Worm (Caenorhabditis elegans) whole organism, L1 larva: ENCODE data around the gene tpi-1.
A peak's percentile ranks its signal among the peaks of the same experiment; 100 is the strongest.

Source experiments
- C16A3.4 ChIP-seq: fragments of 150-350 bp; optimal IDR thresholded peaks from 2 replicates; lab custom pipeline; 2014; ENCODE audit warnings: missing biosample characterization, missing genetic modification characterization
- F16B12.6 ChIP-seq: fragments of 150-350 bp; optimal IDR thresholded peaks from 2 replicates; lab custom pipeline; 2014; ENCODE audit warnings: missing biosample characterization, missing genetic modification characterization
- Y116A8C.19 ChIP-seq: sonication (generic microtip); optimal IDR thresholded peaks from 2 replicates; lab custom pipeline; 2016; ENCODE audit warnings: missing compliant biosample characterization, missing genetic modification characterization, borderline replicate concordance
- aha-1 ChIP-seq: fragments of 150-350 bp; optimal IDR thresholded peaks from 2 replicates; lab custom pipeline; 2014; ENCODE audit warnings: missing biosample characterization, missing genetic modification characterization
- alr-1 ChIP-seq: fragments of 200-800 bp; sonication (Bioruptor generic); optimal IDR thresholded peaks from 2 replicates; lab custom pipeline; 2018; ENCODE audit warnings: borderline replicate concordance, mild to moderate bottlenecking, missing genetic modification characterization, missing compliant biosample characterization
- aly-2 ChIP-seq: fragments of 150-350 bp; optimal IDR thresholded peaks from 2 replicates; lab custom pipeline; 2014; ENCODE audit warnings: missing biosample characterization, missing genetic modification characterization
- ama-1 ChIP-seq: fragments of 150-350 bp; optimal IDR thresholded peaks from 2 replicates; lab custom pipeline; 2014
- ceh-63 ChIP-seq: fragments of 200-800 bp; sonication (Bioruptor generic); optimal IDR thresholded peaks from 2 replicates; lab custom pipeline; 2018; ENCODE audit warnings: mild to moderate bottlenecking, missing genetic modification characterization, missing compliant biosample characterization
- ceh-8 ChIP-seq: fragments of 200-800 bp; sonication (Bioruptor generic); optimal IDR thresholded peaks from 2 replicates; lab custom pipeline; 2018; ENCODE audit warnings: mild to moderate bottlenecking, missing genetic modification characterization, moderate library complexity, missing compliant biosample characterization
- ceh-88 ChIP-seq: fragments of 200-800 bp; sonication (Bioruptor generic); IDR thresholded peaks from 2 replicates; pipeline ENCODE4 v1.3.6; 2022; ENCODE audit warnings: missing genetic modification characterization, missing compliant biosample characterization
- ces-1 ChIP-seq: fragments of 150-350 bp; optimal IDR thresholded peaks from 2 replicates; lab custom pipeline; 2014; ENCODE audit warnings: missing biosample characterization, missing genetic modification reagents, missing genetic modification characterization
- dsc-1 ChIP-seq: sonication (generic microtip); optimal IDR thresholded peaks from 2 replicates; lab custom pipeline; 2016; ENCODE audit warnings: mild to moderate bottlenecking, missing genetic modification characterization, missing compliant biosample characterization
- efl-1 ChIP-seq, 4 experiments: fragments of 150-350 bp; optimal IDR thresholded peaks in 3 of 4; peaks in 1 of 4; 1 replicate in 1 of 4; 2 replicates in 3 of 4; lab custom pipeline; 2014; ENCODE audit warnings: missing biosample characterization in 2 of 4, missing genetic modification characterization in 2 of 4, missing genetic modification reagents in 2 of 4
- efl-3 ChIP-seq: fragments of 200-800 bp; sonication (Bioruptor generic); optimal IDR thresholded peaks from 2 replicates; lab custom pipeline; 2018; ENCODE audit warnings: mild to moderate bottlenecking, missing genetic modification characterization, missing compliant biosample characterization
- egl-13 ChIP-seq: sonication (generic microtip); optimal IDR thresholded peaks from 2 replicates; lab custom pipeline; 2016; ENCODE audit warnings: missing genotype, missing genetic modification reagents, missing genetic modification characterization, missing compliant biosample characterization
- egl-27 ChIP-seq, 2 experiments: fragments of 150-350 bp in 1 of 2; sonication (generic microtip); optimal IDR thresholded peaks; 3 replicates each; lab custom pipeline; 2017 to 2018; ENCODE audit warnings: missing biosample characterization in 2 of 2, missing genetic modification characterization in 2 of 2, missing genetic modification reagents in 2 of 2
- fkh-10 ChIP-seq: sonication (generic microtip); optimal IDR thresholded peaks from 2 replicates; lab custom pipeline; 2017; ENCODE audit warnings: missing biosample characterization, missing genetic modification reagents, missing genetic modification characterization
- fkh-4 ChIP-seq: sonication (generic microtip); optimal IDR thresholded peaks from 2 replicates; lab custom pipeline; 2016; ENCODE audit warnings: missing compliant biosample characterization, missing genetic modification characterization, borderline replicate concordance
- fkh-8 ChIP-seq: sonication (generic microtip); optimal IDR thresholded peaks from 2 replicates; lab custom pipeline; 2016; ENCODE audit warnings: mild to moderate bottlenecking, missing genetic modification characterization, missing compliant biosample characterization
- fos-1 ChIP-seq: fragments of 150-350 bp; optimal IDR thresholded peaks from 2 replicates; lab custom pipeline; 2014; ENCODE audit warnings: missing biosample characterization, missing genetic modification characterization
- grh-1 ChIP-seq: fragments of 200-800 bp; sonication (Bioruptor generic); IDR thresholded peaks from 2 replicates; pipeline ENCODE4 v1.3.6; 2022; ENCODE audit warnings: missing genetic modification reagents, missing genetic modification characterization, missing compliant biosample characterization
- hlh-4 ChIP-seq: sonication (generic microtip); optimal IDR thresholded peaks from 2 replicates; lab custom pipeline; 2016; ENCODE audit warnings: mild to moderate bottlenecking, missing genetic modification characterization, missing compliant biosample characterization
- irx-1 ChIP-seq: sonication (generic microtip); optimal IDR thresholded peaks from 2 replicates; lab custom pipeline; 2016; ENCODE audit warnings: missing genetic modification characterization, missing compliant biosample characterization
- jun-1 ChIP-seq: fragments of 150-350 bp; optimal IDR thresholded peaks from 2 replicates; lab custom pipeline; 2014; ENCODE audit warnings: missing biosample characterization, missing genetic modification reagents, missing genetic modification characterization
- lin-13 ChIP-seq: fragments of 150-350 bp; optimal IDR thresholded peaks from 2 replicates; lab custom pipeline; 2014; ENCODE audit warnings: missing biosample characterization, missing genetic modification reagents, missing genetic modification characterization
- lin-15B ChIP-seq: fragments of 150-350 bp; sonication (generic microtip); optimal IDR thresholded peaks from 3 replicates; lab custom pipeline; 2014; ENCODE audit warnings: missing biosample characterization, missing genetic modification characterization
- lin-39 ChIP-seq: fragments of 150-350 bp; optimal IDR thresholded peaks from 2 replicates; lab custom pipeline; 2014; ENCODE audit warnings: missing biosample characterization, missing genetic modification reagents, missing genetic modification characterization
- lsy-2 ChIP-seq, 2 experiments: fragments of 150-350 bp; optimal IDR thresholded peaks; 2 replicates each; lab custom pipeline; 2014; ENCODE audit warnings: missing biosample characterization in 2 of 2, missing genetic modification characterization in 2 of 2
- mab-9 ChIP-seq: fragments of 200-800 bp; sonication (Bioruptor generic); IDR thresholded peaks from 2 replicates; pipeline ENCODE4 v1.3.6; 2022; ENCODE audit warnings: missing genetic modification reagents, missing genetic modification characterization, missing compliant biosample characterization
- mdl-1 ChIP-seq, 2 experiments: fragments of 150-350 bp; optimal IDR thresholded peaks; 2 replicates each; lab custom pipeline; 2014 to 2017; ENCODE audit warnings: missing biosample characterization in 2 of 2, missing genetic modification characterization in 2 of 2, inconsistent platforms in 1 of 2
- mef-2 ChIP-seq: fragments of 150-350 bp; optimal IDR thresholded peaks from 2 replicates; lab custom pipeline; 2014; ENCODE audit warnings: missing biosample characterization, missing genetic modification characterization
- mep-1 ChIP-seq: fragments of 150-350 bp; optimal IDR thresholded peaks from 2 replicates; lab custom pipeline; 2014; ENCODE audit warnings: missing biosample characterization, missing genetic modification characterization
- nhr-19 ChIP-seq: fragments of 200-800 bp; sonication (Bioruptor generic); conservative IDR thresholded peaks from 2 replicates; pipeline ENCODE4 v1.3.6; 2022; ENCODE audit warnings: missing genetic modification characterization, missing compliant biosample characterization
- nhr-71 ChIP-seq: sonication (generic microtip); optimal IDR thresholded peaks from 2 replicates; lab custom pipeline; 2016; ENCODE audit warnings: mild to moderate bottlenecking, missing genetic modification characterization, moderate library complexity, missing compliant biosample characterization
- nhr-76 ChIP-seq: sonication (generic microtip); optimal IDR thresholded peaks from 2 replicates; lab custom pipeline; 2017; ENCODE audit warnings: missing biosample characterization, missing genetic modification characterization
- nhr-77 ChIP-seq: fragments of 150-350 bp; optimal IDR thresholded peaks from 2 replicates; lab custom pipeline; 2014; ENCODE audit warnings: missing biosample characterization, missing genetic modification characterization
- nhr-85 ChIP-seq: sonication (generic microtip); peaks from one replicate; lab custom pipeline; 2016; ENCODE audit warnings: missing genetic modification characterization, inconsistent platforms, missing compliant biosample characterization
- nhr-90 ChIP-seq: sonication (generic microtip); optimal IDR thresholded peaks from 2 replicates; lab custom pipeline; 2016; ENCODE audit warnings: mild to moderate bottlenecking, missing genetic modification characterization, missing compliant biosample characterization; ENCODE audit not compliant: poor library complexity
- pag-3 ChIP-seq: sonication (generic microtip); optimal IDR thresholded peaks from 2 replicates; lab custom pipeline; 2017; ENCODE audit warnings: missing genetic modification characterization, mild to moderate bottlenecking, missing compliant biosample characterization, antibody characterized with exemption, borderline replicate concordance; ENCODE audit not compliant: insufficient read depth
- pax-3 ChIP-seq: fragments of 200-800 bp; sonication (Bioruptor generic); optimal IDR thresholded peaks from 2 replicates; lab custom pipeline; 2018; ENCODE audit warnings: mild to moderate bottlenecking, missing genetic modification characterization, moderate library complexity, missing compliant biosample characterization
- pqm-1 ChIP-seq: sonication (generic microtip); optimal IDR thresholded peaks from 3 replicates; lab custom pipeline; 2017; ENCODE audit warnings: missing biosample characterization, missing genetic modification characterization
- rnt-1 ChIP-seq: sonication (generic microtip); optimal IDR thresholded peaks from 2 replicates; lab custom pipeline; 2016; ENCODE audit warnings: mild to moderate bottlenecking, missing genetic modification characterization, moderate library complexity, missing compliant biosample characterization
- snpc-4 ChIP-seq: fragments of 150-350 bp; optimal IDR thresholded peaks from 2 replicates; lab custom pipeline; 2014; ENCODE audit warnings: missing biosample characterization, missing genetic modification characterization
- sptf-1 ChIP-seq: fragments of 150-350 bp; optimal IDR thresholded peaks from 2 replicates; lab custom pipeline; 2014; ENCODE audit warnings: missing biosample characterization, missing genetic modification characterization
- sup-37 ChIP-seq: fragments of 200-800 bp; sonication (Bioruptor generic); optimal IDR thresholded peaks from 2 replicates; lab custom pipeline; 2018; ENCODE audit warnings: mild to moderate bottlenecking, missing genetic modification characterization, missing compliant biosample characterization
- tbx-2 ChIP-seq: sonication (generic microtip); optimal IDR thresholded peaks from 2 replicates; lab custom pipeline; 2016; ENCODE audit warnings: missing genetic modification characterization, missing compliant biosample characterization
- unc-130 ChIP-seq: fragments of 150-350 bp; optimal IDR thresholded peaks from 2 replicates; lab custom pipeline; 2017; ENCODE audit warnings: missing biosample characterization, missing genetic modification characterization, inconsistent platforms
- vab-15 ChIP-seq: sonication (generic microtip); optimal IDR thresholded peaks from 2 replicates; lab custom pipeline; 2017; ENCODE audit warnings: missing genotype, mild to moderate bottlenecking, missing genetic modification characterization, missing compliant biosample characterization

tpi-1 gene

ce11 chrII:12042108-12042960 is 3.4 kb upstream of the tpi-1 start, which contains the start of gene ippk-1 (continued):
- TF ChIP-seq nhr-19 (GFP tag; lab: Robert Waterston, UW) (peak; percentile 57), lin-39 (tag; lab: Kevin White, UChicago) (peak; percentile 9), fos-1 (tag; lab: Kevin White, UChicago) (peak; percentile 39), snpc-4 (no peak), pag-3 (tag; lab: Kevin White, UChicago) (no peak), unc-130 (tag; lab: Kevin White, UChicago) (no peak), aha-1 (tag; lab: Kevin White, UChicago) (no peak), mab-9 (GFP tag; lab: Robert Waterston, UW) (no peak), Y116A8C.19 (tag; lab: Kevin White, UChicago) (no peak), fkh-4 (no peak), sup-37 (GFP tag; lab: Kevin White, UChicago) (no peak), nhr-76 (tag; lab: Kevin White, UChicago) (no peak), nhr-77 (tag; lab: Kevin White, UChicago) (peak; percentile 29), vab-15 (tag; lab: Kevin White, UChicago) (peak; percentile 11), irx-1 (peak; percentile 53), lsy-2 (tag; optimal IDR thresholded peaks at IDR 0.05; lab: Kevin White, UChicago) (peak; percentile 30 to 64), nhr-90 (peak; percentile 48), mef-2 (tag; lab: Kevin White, UChicago) (no peak), ceh-8 (GFP tag; lab: Kevin White, UChicago) (no peak)

ce11 chrII:12041116-12041515 is 2.2 kb upstream of the tpi-1 start:
- TF ChIP-seq fkh-4 = no peak
- TF ChIP-seq mab-9 (GFP tag; lab: Robert Waterston, UW) = no peak
- no peak for TF ChIP-seq F16B12.6 (tag; lab: Kevin White, UChicago)
- TF ChIP-seq sptf-1 = no peak
- no peak for TF ChIP-seq ceh-88 (GFP tag; lab: Robert Waterston, UW)
- TF ChIP-seq mef-2 (tag; lab: Kevin White, UChicago) = no peak
- TF ChIP-seq fkh-10 (GFP tag; lab: Kevin White, UChicago) = no peak
- no peak for TF ChIP-seq nhr-85 (tag; lab: Kevin White, UChicago)
- TF ChIP-seq efl-1 (optimal IDR thresholded peaks at IDR 0.05; lab: Kevin White, UChicago) = no peak
- peak in 1 of 2 experiments; percentile 5 for TF ChIP-seq efl-1 (GFP tag; optimal IDR thresholded peaks at IDR 0.05 in 1 of 2; lab: Kevin White, UChicago)
- TF ChIP-seq dsc-1 (tag; lab: Kevin White, UChicago) = peak; percentile 33
- TF ChIP-seq ces-1 = no peak
- TF ChIP-seq alr-1 (tag; lab: Kevin White, UChicago) = no peak
- TF ChIP-seq nhr-71 (tag; lab: Kevin White, UChicago) = peak; percentile 1
- no peak for TF ChIP-seq fkh-8
- TF ChIP-seq jun-1 (tag; lab: Kevin White, UChicago) = no peak
- TF ChIP-seq C16A3.4 = no peak
- TF ChIP-seq egl-27 (tag; optimal IDR thresholded peaks at IDR 0.05; lab: Kevin White, UChicago) = no peak
- no peak for TF ChIP-seq ama-1
- TF ChIP-seq rnt-1 (tag; lab: Kevin White, UChicago) = no peak
- TF ChIP-seq lin-15B = no peak
- no peak for TF ChIP-seq efl-3 (GFP tag; lab: Kevin White, UChicago)

- TF ChIP-seq sptf-1 (no peak), dsc-1 (tag; lab: Kevin White, UChicago) (peak; percentile 14), ceh-63 (GFP tag; lab: Kevin White, UChicago) (no peak), efl-3 (GFP tag; lab: Kevin White, UChicago) (no peak), lin-13 (no peak), fos-1 (tag; lab: Kevin White, UChicago) (no peak), tbx-2 (tag; lab: Kevin White, UChicago) (peak; percentile 40), nhr-76 (tag; lab: Kevin White, UChicago) (no peak), egl-27 (tag; optimal IDR thresholded peaks at IDR 0.05; lab: Kevin White, UChicago) (no peak), ama-1 (no peak), hlh-4 (tag; lab: Kevin White, UChicago) (no peak), mep-1 (tag; lab: Kevin White, UChicago) (peak; percentile 71), aly-2 (no peak), egl-13 (no peak), pax-3 (no peak), irx-1 (no peak), fkh-10 (GFP tag; lab: Kevin White, UChicago) (no peak), grh-1 (GFP tag; lab: Robert Waterston, UW) (no peak), pqm-1 (tag; lab: Kevin White, UChicago) (no peak), mdl-1 (tag; optimal IDR thresholded peaks at IDR 0.05; lab: Kevin White, UChicago) (peak in 1 of 2 experiments; percentile 33)
Observed at ce11 chrII:12040167-12040566, 1.2 kb upstream of the tpi-1 start.
